Fruit fly (Drosophila melanogaster) Kc167 (cell line): ENCODE results near the gene NTPase.

Source experiments
- Myc ChIP-seq: fragments of >200 bp; optimal IDR thresholded peaks from 2 replicates; lab custom pipeline; 2017; ENCODE audit warnings: missing external identifiers
- Sin3A ChIP-seq: fragments of >200 bp; optimal IDR thresholded peaks from 2 replicates; lab custom pipeline; 2018; ENCODE audit warnings: missing external identifiers
- h ChIP-seq: fragments of >200 bp; optimal IDR thresholded peaks from 3 replicates; lab custom pipeline; 2018; ENCODE audit warnings: missing external identifiers
- insv ChIP-seq: fragments of >200 bp; optimal IDR thresholded peaks from 3 replicates; lab custom pipeline; 2018; ENCODE audit warnings: missing external identifiers
- psq ChIP-seq: fragments of >200 bp; optimal IDR thresholded peaks from 2 replicates; lab custom pipeline; 2017; ENCODE audit warnings: missing external identifiers
- ttk ChIP-seq: sonication (Bioruptor generic); optimal IDR thresholded peaks from 2 replicates; lab custom pipeline; 2017; ENCODE audit warnings: missing external identifiers

The NTPase gene

dm6 chr2L:2901445-2901844 lies 15.8 kb upstream of the NTPase start:
- TF ChIP-seq ttk (lab: Kevin White, UChicago) (no peak), h (lab: Kevin White, UChicago) (no peak), Sin3A (no peak), psq (lab: Kevin White, UChicago) (no peak), insv (lab: Kevin White, UChicago) (no peak), Myc (lab: Kevin White, UChicago) (no peak)

dm6 chr2L:2900392-2901028 lies 14.9 kb upstream of the NTPase start:
- TF ChIP-seq Sin3A (no peak), Myc (lab: Kevin White, UChicago) (no peak), psq (lab: Kevin White, UChicago) (no peak), ttk (lab: Kevin White, UChicago) (no peak), insv (lab: Kevin White, UChicago) (no peak)

dm6 chr2L:2898247-2898646 lies 12.6 kb upstream of the NTPase start:
- TF ChIP-seq Myc (lab: Kevin White, UChicago) (no peak), h (lab: Kevin White, UChicago) (no peak), insv (lab: Kevin White, UChicago) (no peak), ttk (lab: Kevin White, UChicago) (no peak), Sin3A (no peak), psq (lab: Kevin White, UChicago) (no peak)

- no peak for TF ChIP-seq psq (lab: Kevin White, UChicago)
- TF ChIP-seq h (lab: Kevin White, UChicago), result no peak
- TF ChIP-seq ttk (lab: Kevin White, UChicago), result no peak
- TF ChIP-seq Sin3A, result no peak
- TF ChIP-seq Myc (lab: Kevin White, UChicago), result no peak
- no peak for TF ChIP-seq insv (lab: Kevin White, UChicago)
These were observed 12.1 kb upstream of the NTPase start for dm6 chr2L:2897710-2898109.

- TF ChIP-seq Myc (lab: Kevin White, UChicago) (no peak), insv (lab: Kevin White, UChicago) (no peak), ttk (lab: Kevin White, UChicago) (no peak), psq (lab: Kevin White, UChicago) (no peak), Sin3A (no peak), h (lab: Kevin White, UChicago) (no peak)
These were observed 11.4 kb upstream of the NTPase start for dm6 chr2L:2897024-2897549.

- TF ChIP-seq h (lab: Kevin White, UChicago) (no peak), psq (lab: Kevin White, UChicago) (no peak), Myc (lab: Kevin White, UChicago) (no peak)
These were observed 8.7 kb upstream of the NTPase start for dm6 chr2L:2894356-2894755.

dm6 chr2L:2891200-2891599 lies 5.5 kb upstream of the NTPase start:
- TF ChIP-seq ttk (lab: Kevin White, UChicago), result no peak
- TF ChIP-seq insv (lab: Kevin White, UChicago), result no peak
- no peak for TF ChIP-seq Myc (lab: Kevin White, UChicago)
- TF ChIP-seq Sin3A, result no peak
- TF ChIP-seq h (lab: Kevin White, UChicago), result no peak
- TF ChIP-seq psq (lab: Kevin White, UChicago), result no peak

dm6 chr2L:2888859-2889443 lies 3.3 kb upstream of the NTPase start:
- TF ChIP-seq ttk (lab: Kevin White, UChicago), result no peak
- no peak for TF ChIP-seq h (lab: Kevin White, UChicago)
- no peak for TF ChIP-seq psq (lab: Kevin White, UChicago)
- no peak for TF ChIP-seq Myc (lab: Kevin White, UChicago)
- TF ChIP-seq insv (lab: Kevin White, UChicago), result no peak

dm6 chr2L:2887760-2888600 lies 2.3 kb upstream of the NTPase start:
- TF ChIP-seq psq (lab: Kevin White, UChicago), result no peak
- no peak for TF ChIP-seq insv (lab: Kevin White, UChicago)
- no peak for TF ChIP-seq Myc (lab: Kevin White, UChicago)
- no peak for TF ChIP-seq ttk (lab: Kevin White, UChicago)
- TF ChIP-seq Sin3A, result no peak
- TF ChIP-seq h (lab: Kevin White, UChicago), result no peak

- TF ChIP-seq psq (lab: Kevin White, UChicago) (no peak), insv (lab: Kevin White, UChicago) (no peak), ttk (lab: Kevin White, UChicago) (no peak), Myc (lab: Kevin White, UChicago) (no peak), h (lab: Kevin White, UChicago) (no peak), Sin3A (no peak)
These were observed 1.2 kb upstream of the NTPase start for dm6 chr2L:2886613-2887537.

dm6 chr2L:2886226-2886569 lies 548 bp upstream of the NTPase start:
- no peak for TF ChIP-seq Myc (lab: Kevin White, UChicago)
- no peak for TF ChIP-seq insv (lab: Kevin White, UChicago)
- no peak for TF ChIP-seq h (lab: Kevin White, UChicago)
